Fruit fly (Drosophila melanogaster): Measurements from ENCODE around the gene CG13029.

CG13029 gene

DNA sequence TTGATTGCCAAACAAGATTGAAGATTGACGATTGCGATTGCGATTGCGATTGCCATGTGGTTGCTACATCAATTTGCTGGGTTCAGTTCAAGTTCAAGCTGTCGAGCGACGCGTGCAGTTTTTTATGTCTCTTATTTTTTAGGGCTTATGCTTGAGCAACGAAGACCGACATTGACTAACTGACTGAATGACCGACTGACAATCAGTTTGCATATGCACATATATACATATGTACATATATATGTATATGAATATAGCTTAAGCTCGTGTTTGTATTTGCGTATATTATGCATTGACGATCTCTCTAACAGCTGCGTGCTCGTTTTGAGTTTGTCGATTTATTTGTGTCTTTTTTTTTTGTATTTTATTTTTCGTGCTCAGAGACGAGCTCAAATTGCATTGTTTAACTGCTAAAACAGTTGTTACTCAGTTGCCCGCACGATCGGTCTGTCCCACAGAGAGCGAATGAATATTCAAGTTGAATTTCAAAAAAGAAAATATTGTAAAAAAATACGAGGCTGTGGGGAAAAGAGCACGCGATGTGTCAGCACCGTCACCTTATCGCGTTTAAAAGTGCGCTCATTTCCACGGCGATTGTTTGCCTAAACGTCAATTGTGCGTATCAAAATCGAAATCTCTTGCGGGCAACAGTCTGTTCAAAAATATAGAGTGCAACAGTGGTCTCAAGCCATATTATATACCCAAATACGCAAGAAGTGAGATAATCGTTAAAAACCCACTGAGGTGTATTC is 25.9 kb downstream of the CG13029 start:
- TF ChIP-seq Sin3A (optimal IDR thresholded peaks at IDR 0.05) (no peak), Myc (optimal IDR thresholded peaks at IDR 0.05) (no peak), insv (optimal IDR thresholded peaks at IDR 0.05) (no peak), h (optimal IDR thresholded peaks at IDR 0.05) (no peak), psq (optimal IDR thresholded peaks at IDR 0.05) (no peak), ttk (optimal IDR thresholded peaks at IDR 0.05) (no peak)

- TF ChIP-seq Myc (optimal IDR thresholded peaks at IDR 0.05) (no peak), h (optimal IDR thresholded peaks at IDR 0.05) (no peak)
These were observed 26.9 kb downstream of the CG13029 start for dm6 chr3L:16887272-16887671.

DNA sequence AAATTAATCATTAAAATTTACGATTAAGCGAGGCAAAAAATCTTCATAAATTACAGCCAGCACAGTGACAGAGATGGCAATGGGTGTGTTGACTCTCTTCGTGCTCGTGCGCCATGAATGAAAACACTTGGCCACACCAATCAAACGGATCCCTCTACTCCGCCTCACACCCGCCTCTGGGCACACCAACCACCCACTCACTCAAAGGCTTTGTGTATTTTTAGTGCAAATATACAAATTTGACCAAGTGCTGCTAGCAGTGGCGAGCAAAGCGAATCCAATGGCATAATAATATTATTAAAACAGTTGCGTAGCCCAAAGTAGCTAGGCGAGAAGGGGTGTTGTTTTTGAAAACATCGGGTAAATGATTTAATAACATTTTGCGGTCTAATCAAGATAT is 29.1 kb downstream of the CG13029 start:
- TF ChIP-seq insv (optimal IDR thresholded peaks at IDR 0.05) = no peak
- no peak for TF ChIP-seq ttk (optimal IDR thresholded peaks at IDR 0.05)
- no peak for TF ChIP-seq psq (optimal IDR thresholded peaks at IDR 0.05)
- no peak for TF ChIP-seq h (optimal IDR thresholded peaks at IDR 0.05)
- TF ChIP-seq Myc (optimal IDR thresholded peaks at IDR 0.05) = no peak

DNA sequence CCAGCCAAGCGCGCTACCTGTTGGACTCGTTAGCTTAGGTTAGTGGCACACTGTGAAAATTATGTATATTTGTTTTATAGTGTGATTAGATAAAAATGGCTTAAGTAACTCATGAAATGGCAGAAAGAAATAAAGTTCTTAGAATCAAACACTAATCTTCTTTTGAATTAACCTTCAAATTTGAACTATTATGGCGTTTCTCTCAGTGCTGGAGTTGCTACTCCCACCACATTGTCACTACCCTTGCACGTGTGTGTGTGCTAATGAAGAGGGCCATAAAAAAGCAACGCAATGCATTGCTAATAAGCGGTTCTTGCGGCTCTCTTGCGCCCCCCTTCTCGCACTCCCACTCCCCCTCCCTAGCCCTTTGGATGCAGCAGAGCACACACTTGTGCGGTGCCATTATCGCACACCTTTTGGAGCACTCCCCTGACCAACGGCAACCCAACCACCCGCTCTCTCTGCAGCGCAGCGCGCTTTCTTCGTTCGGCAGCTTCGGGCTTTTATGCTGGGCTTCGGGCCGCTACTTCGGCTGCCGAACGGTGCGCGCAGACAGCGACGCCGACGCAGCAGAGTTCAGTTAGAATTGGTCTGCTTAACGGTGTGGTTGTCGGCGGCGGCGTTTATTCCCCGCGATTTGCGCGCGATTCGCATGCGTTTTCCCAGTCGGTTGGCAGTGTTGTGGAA is 30.4 kb downstream of the CG13029 start:
- no peak for TF ChIP-seq insv (optimal IDR thresholded peaks at IDR 0.05)
- TF ChIP-seq Myc (optimal IDR thresholded peaks at IDR 0.05) = no peak
- no peak for TF ChIP-seq Sin3A (optimal IDR thresholded peaks at IDR 0.05)
- TF ChIP-seq ttk (optimal IDR thresholded peaks at IDR 0.05) = no peak
- TF ChIP-seq psq (optimal IDR thresholded peaks at IDR 0.05) = no peak
- TF ChIP-seq h (optimal IDR thresholded peaks at IDR 0.05) = no peak

DNA sequence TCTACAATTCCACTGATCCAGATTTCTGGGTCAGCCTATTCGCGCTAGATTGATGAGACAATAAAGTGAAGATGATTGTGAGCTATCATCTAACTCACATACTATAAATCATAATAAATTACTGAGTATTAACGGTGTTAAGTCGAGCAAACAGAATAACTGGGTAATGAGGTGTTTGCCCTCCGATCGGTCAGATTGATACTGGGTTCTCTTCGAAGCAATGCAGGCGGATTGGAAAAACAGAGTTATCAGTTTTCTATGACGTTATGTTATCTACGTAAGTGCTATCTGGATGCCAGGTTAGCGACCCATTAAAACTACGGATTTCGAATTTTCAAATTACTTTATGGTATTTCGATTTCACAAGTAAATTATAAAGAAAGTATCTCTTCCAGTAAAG is 31.5 kb downstream of the CG13029 start:
- TF ChIP-seq insv (optimal IDR thresholded peaks at IDR 0.05) = no peak
- no peak for TF ChIP-seq h (optimal IDR thresholded peaks at IDR 0.05)
- TF ChIP-seq ttk (optimal IDR thresholded peaks at IDR 0.05) = no peak

dm6 chr3L:16892728-16893271 is 32.4 kb downstream of the CG13029 start:
- no peak for TF ChIP-seq psq (optimal IDR thresholded peaks at IDR 0.05)
- no peak for TF ChIP-seq ttk (optimal IDR thresholded peaks at IDR 0.05)
- TF ChIP-seq insv (optimal IDR thresholded peaks at IDR 0.05) = no peak
- TF ChIP-seq Myc (optimal IDR thresholded peaks at IDR 0.05) = no peak
- no peak for TF ChIP-seq Sin3A (optimal IDR thresholded peaks at IDR 0.05)
- TF ChIP-seq h (optimal IDR thresholded peaks at IDR 0.05) = no peak

dm6 chr3L:16893647-16894046 is 33.2 kb downstream of the CG13029 start:
- TF ChIP-seq Myc (optimal IDR thresholded peaks at IDR 0.05) = no peak
- no peak for TF ChIP-seq ttk (optimal IDR thresholded peaks at IDR 0.05)
- TF ChIP-seq psq (optimal IDR thresholded peaks at IDR 0.05) = no peak
- no peak for TF ChIP-seq Sin3A (optimal IDR thresholded peaks at IDR 0.05)
- TF ChIP-seq h (optimal IDR thresholded peaks at IDR 0.05) = no peak
- no peak for TF ChIP-seq insv (optimal IDR thresholded peaks at IDR 0.05)

DNA sequence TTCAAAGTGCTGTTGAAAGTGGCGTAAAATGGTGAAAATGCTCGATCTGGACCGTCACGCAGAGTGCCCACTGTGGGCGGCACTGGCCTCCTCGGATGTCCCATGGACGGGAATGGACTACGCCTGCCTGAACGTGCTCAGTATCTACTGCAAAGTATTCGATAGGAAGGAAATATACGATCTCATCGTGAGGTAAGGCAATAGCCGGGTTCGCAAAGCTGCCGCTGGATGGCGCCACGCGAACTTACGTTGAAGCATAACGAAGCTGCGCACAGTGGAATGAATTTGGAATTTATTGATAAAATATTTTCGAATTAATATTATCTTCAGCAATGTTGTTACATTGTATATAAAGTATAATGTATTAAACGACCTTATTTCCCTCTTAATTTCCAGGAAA is 36.0 kb downstream of the CG13029 start:
- TF ChIP-seq ttk (optimal IDR thresholded peaks at IDR 0.05) (no peak), Sin3A (optimal IDR thresholded peaks at IDR 0.05) (no peak), Myc (optimal IDR thresholded peaks at IDR 0.05) (no peak), psq (optimal IDR thresholded peaks at IDR 0.05) (no peak), h (optimal IDR thresholded peaks at IDR 0.05) (no peak), insv (optimal IDR thresholded peaks at IDR 0.05) (no peak)

DNA sequence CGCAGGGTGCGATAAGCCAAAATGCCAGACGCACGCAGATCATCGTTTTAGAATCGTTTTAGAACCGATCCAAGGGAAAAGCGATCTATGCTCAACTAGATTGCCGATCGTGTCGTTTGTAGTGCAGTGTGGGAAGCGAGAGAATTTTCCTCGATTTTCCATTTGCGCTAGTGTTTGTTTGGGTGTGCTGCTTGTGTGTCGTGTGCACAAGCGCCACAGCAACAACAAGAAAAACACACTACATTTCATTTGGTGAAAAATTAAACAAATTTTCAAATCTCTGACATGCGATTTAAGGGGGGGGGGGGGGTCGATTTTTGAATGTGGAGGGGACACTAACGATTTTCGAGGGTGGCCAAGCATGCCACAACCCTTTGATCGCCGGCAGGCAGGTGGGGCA is 50.0 kb downstream of the CG13029 start:
- no peak for TF ChIP-seq h (optimal IDR thresholded peaks at IDR 0.05)
- no peak for TF ChIP-seq Sin3A (optimal IDR thresholded peaks at IDR 0.05)
- TF ChIP-seq ttk (optimal IDR thresholded peaks at IDR 0.05) = no peak
- TF ChIP-seq Myc (optimal IDR thresholded peaks at IDR 0.05) = no peak
- no peak for TF ChIP-seq psq (optimal IDR thresholded peaks at IDR 0.05)
- TF ChIP-seq insv (optimal IDR thresholded peaks at IDR 0.05) = no peak
